Worm (Caenorhabditis elegans) whole organism, early embryonic: ENCODE measurements around the gene T15B12.2.

ENCODE experiments used
- B0310.2 ChIP-seq: sonication (generic microtip); optimal IDR thresholded peaks from 2 replicates; lab custom pipeline; 2016; ENCODE audit warnings: mild to moderate bottlenecking, missing genetic modification characterization, missing compliant biosample characterization
- F13C5.2 ChIP-seq: sonication (generic microtip); optimal IDR thresholded peaks from 2 replicates; lab custom pipeline; 2017; ENCODE audit warnings: mild to moderate bottlenecking, missing genetic modification characterization, inconsistent platforms, missing compliant biosample characterization
- aly-1 ChIP-seq: sonication (generic microtip); optimal IDR thresholded peaks from 2 replicates; lab custom pipeline; 2016; ENCODE audit warnings: missing genetic modification characterization, missing compliant biosample characterization
- ama-1 ChIP-seq: fragments of 150-350 bp; optimal IDR thresholded peaks from 2 replicates; lab custom pipeline; 2014
- ceh-13 ChIP-seq: fragments of 200-800 bp; sonication (Bioruptor generic); optimal IDR thresholded peaks from 2 replicates; lab custom pipeline; 2018; ENCODE audit warnings: mild to moderate bottlenecking, missing genetic modification characterization, missing compliant biosample characterization
- ceh-36 ChIP-seq: sonication (generic microtip); optimal IDR thresholded peaks from 2 replicates; lab custom pipeline; 2016; ENCODE audit warnings: missing genetic modification characterization, inconsistent platforms, missing compliant biosample characterization
- ets-7 ChIP-seq: sonication (generic microtip); optimal IDR thresholded peaks from 2 replicates; lab custom pipeline; 2016; ENCODE audit warnings: missing genotype, missing genetic modification characterization, missing compliant biosample characterization
- flt-1 ChIP-seq: fragments of 200-800 bp; sonication (Bioruptor generic); IDR thresholded peaks from 2 replicates; pipeline ENCODE4 v1.3.6; 2022; ENCODE audit warnings: missing genetic modification characterization, missing compliant biosample characterization
- hmbx-1 ChIP-seq: sonication (generic microtip); optimal IDR thresholded peaks from 2 replicates; lab custom pipeline; 2016; ENCODE audit warnings: mild to moderate bottlenecking, missing genetic modification characterization, missing compliant biosample characterization
- hmg-4 ChIP-seq: fragments of 200-800 bp; sonication (Bioruptor generic); optimal IDR thresholded peaks from 2 replicates; lab custom pipeline; 2018; ENCODE audit warnings: mild to moderate bottlenecking, missing genetic modification characterization, missing compliant biosample characterization
- hnd-1 ChIP-seq: sonication (generic microtip); optimal IDR thresholded peaks from 2 replicates; lab custom pipeline; 2016; ENCODE audit warnings: missing genetic modification characterization, missing compliant biosample characterization
- pes-1 ChIP-seq: fragments of 200-800 bp; sonication (Bioruptor generic); IDR thresholded peaks from 2 replicates; pipeline ENCODE4 v1.3.6; 2022; ENCODE audit warnings: missing genetic modification reagents, missing genetic modification characterization, missing compliant biosample characterization
- scrt-1 ChIP-seq: fragments of 200-800 bp; sonication (Bioruptor generic); IDR thresholded peaks from 2 replicates; pipeline ENCODE4 v1.3.6; 2022; ENCODE audit warnings: missing genetic modification characterization, missing compliant biosample characterization
- sea-1 ChIP-seq: fragments of 200-800 bp; sonication (Bioruptor generic); conservative IDR thresholded peaks from 2 replicates; pipeline ENCODE4 v1.3.6; 2022; ENCODE audit warnings: missing genetic modification characterization, missing compliant biosample characterization
- tbx-11 ChIP-seq: fragments of 200-800 bp; sonication (Bioruptor generic); IDR thresholded peaks from 2 replicates; pipeline ENCODE4 v1.3.6; 2022; ENCODE audit warnings: missing genetic modification characterization, missing compliant biosample characterization
- tbx-37 ChIP-seq: fragments of 200-800 bp; sonication (Bioruptor generic); conservative IDR thresholded peaks from 2 replicates; pipeline ENCODE4 v1.3.6; 2022; ENCODE audit warnings: missing genetic modification reagents, missing genetic modification characterization, missing compliant biosample characterization
- tra-4 ChIP-seq: sonication (generic microtip); optimal IDR thresholded peaks from 2 replicates; lab custom pipeline; 2017; ENCODE audit warnings: missing genetic modification characterization, missing compliant biosample characterization

Gene T15B12.2

DNA sequence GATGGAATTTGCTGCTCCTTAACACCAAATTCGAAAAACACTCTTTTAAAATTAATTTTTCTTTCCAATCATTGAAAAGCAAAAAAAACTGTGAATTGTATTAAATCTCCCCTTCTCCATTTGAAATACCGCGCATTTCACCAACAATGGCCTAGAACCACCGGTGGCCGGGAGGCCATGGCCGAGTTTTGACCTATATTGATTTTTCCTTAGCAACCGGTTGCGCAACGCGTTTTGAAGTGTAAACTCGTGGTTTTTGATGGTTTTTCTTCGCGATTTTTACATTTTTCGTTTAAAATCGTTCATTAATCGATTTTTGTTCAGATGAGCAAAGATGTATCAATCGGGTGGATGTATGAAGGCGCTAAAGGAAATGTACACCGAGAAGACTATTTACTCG lies 6.6 kb upstream of the T15B12.2 start, which contains the start of gene mog-3:
mog-3 (plus strand) TSS at position 319 of the 400 bp plus-strand sequence.
- no peak for TF ChIP-seq hmg-4 (GFP tag; lab: Kevin White, UChicago)
- peak; percentile 63; the same call in 1 of the 2 replicates for TF ChIP-seq pes-1 (GFP tag; lab: Robert Waterston, UW)
- no peak for TF ChIP-seq sea-1 (GFP tag; lab: Robert Waterston, UW)
- TF ChIP-seq F13C5.2: peak; percentile 15
- peak; percentile 9 for TF ChIP-seq tra-4 (tag; lab: Kevin White, UChicago)
- TF ChIP-seq flt-1 (GFP tag; lab: Robert Waterston, UW): 0 out of 2 replicates have a peak, but pooled peaks have one; percentile 37
- TF ChIP-seq scrt-1 (GFP tag; lab: Robert Waterston, UW): no peak
- TF ChIP-seq aly-1 (tag; lab: Kevin White, UChicago): no peak
- TF ChIP-seq ets-7 (tag; lab: Kevin White, UChicago): peak; percentile 4
- TF ChIP-seq hnd-1 (tag; lab: Kevin White, UChicago): no peak
- no peak for TF ChIP-seq hmbx-1 (tag; lab: Kevin White, UChicago)
- no peak for TF ChIP-seq ceh-36
- no peak for TF ChIP-seq B0310.2
- TF ChIP-seq ama-1 (lab: Kevin White, UChicago): no peak
- peak; percentile 22; the same call in 1 of the 2 replicates for TF ChIP-seq tbx-11 (GFP tag; lab: Robert Waterston, UW)
- TF ChIP-seq ceh-13: no peak
- TF ChIP-seq tbx-37: peak; percentile 83

DNA sequence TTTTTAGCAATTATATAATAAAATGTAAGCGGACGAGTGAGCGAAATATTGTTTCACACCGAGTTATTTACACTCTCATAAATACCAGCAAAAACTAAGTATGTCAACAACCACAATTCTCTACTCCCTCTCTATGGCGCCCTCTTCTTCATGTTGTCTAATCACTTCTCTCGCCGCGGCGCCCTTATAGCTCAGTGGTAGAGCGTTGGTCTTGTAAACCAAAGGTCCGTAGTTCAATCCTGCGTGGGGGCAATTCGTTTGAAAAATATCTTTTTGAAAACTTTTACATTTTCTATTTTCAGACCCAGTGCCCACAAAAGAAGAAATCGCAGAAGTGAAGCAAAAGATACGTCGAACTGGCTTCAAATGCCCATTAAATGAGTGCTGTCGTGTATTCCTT lies 4.0 kb upstream of the T15B12.2 start:
- TF ChIP-seq hmg-4 (GFP tag; lab: Kevin White, UChicago) (no peak), scrt-1 (GFP tag; lab: Robert Waterston, UW) (peak; percentile 68; the same call in 1 of the 2 replicates), ets-7 (tag; lab: Kevin White, UChicago) (no peak), ceh-36 (peak; percentile 51), ceh-13 (peak; percentile 9), sea-1 (GFP tag; lab: Robert Waterston, UW) (0 out of 2 replicates have a peak, but pooled peaks have one; percentile 54), hnd-1 (tag; lab: Kevin White, UChicago) (peak; percentile 44), flt-1 (GFP tag; lab: Robert Waterston, UW) (no peak), pes-1 (GFP tag; lab: Robert Waterston, UW) (peak; percentile 81), F13C5.2 (peak; percentile 8), tbx-37 (peak; percentile 72), B0310.2 (no peak)

DNA sequence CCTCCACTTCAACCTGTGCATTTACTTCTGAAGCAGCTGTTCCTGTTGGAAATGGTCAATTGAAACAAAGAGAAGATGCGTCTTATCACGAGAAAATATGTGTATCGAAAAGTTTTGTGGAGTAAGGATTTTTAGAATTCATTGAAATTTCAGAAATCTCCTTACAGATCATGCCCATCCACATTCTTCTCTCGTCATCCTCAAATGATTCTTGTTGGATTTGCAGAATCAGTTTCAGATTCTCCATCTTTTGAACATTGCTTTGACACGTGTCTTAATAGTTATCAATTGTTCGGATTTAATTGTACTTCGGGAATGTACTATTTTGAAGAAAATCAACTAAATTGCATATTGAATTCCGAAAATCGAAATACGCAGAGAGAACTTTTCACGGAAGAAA lies 2.4 kb upstream of the T15B12.2 start:
- no peak for TF ChIP-seq F13C5.2
- no peak for TF ChIP-seq flt-1 (GFP tag; lab: Robert Waterston, UW)
- TF ChIP-seq ceh-13: no peak
- no peak for TF ChIP-seq scrt-1 (GFP tag; lab: Robert Waterston, UW)
- TF ChIP-seq tra-4 (tag; lab: Kevin White, UChicago): no peak

DNA sequence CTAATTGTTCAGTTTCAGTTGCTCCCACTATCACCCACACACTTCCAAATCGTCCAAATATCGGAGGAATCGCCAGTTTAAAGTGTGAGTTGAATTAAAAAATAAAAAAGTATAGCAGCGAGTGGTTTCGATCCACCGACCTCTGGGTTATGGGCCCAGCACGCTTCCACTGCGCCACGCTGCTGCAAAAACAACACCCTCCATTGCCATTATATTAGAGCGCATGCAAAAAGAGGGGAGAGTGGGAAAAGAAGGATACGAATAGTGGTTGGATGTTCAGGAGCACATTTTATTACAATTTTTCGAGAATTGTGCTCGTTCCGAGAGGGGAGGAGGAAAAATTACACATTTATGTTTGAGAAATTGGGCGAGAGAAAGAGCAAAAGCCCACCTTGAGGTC lies 6.8 kb downstream of the T15B12.2 start:
- TF ChIP-seq sea-1 (GFP tag; lab: Robert Waterston, UW) (peak; percentile 94), hnd-1 (tag; lab: Kevin White, UChicago) (peak; percentile 78), ama-1 (lab: Kevin White, UChicago) (no peak), hmg-4 (GFP tag; lab: Kevin White, UChicago) (peak; percentile 97), aly-1 (tag; lab: Kevin White, UChicago) (peak; percentile 92), ceh-13 (peak; percentile 61), pes-1 (GFP tag; lab: Robert Waterston, UW) (peak; percentile 95), ets-7 (tag; lab: Kevin White, UChicago) (peak; percentile 75), B0310.2 (peak; percentile 90), tbx-37 (peak; percentile 93), flt-1 (GFP tag; lab: Robert Waterston, UW) (peak; percentile 95), scrt-1 (GFP tag; lab: Robert Waterston, UW) (peak; percentile 94), F13C5.2 (peak; percentile 79), tbx-11 (GFP tag; lab: Robert Waterston, UW) (peak; percentile 93), hmbx-1 (tag; lab: Kevin White, UChicago) (peak; percentile 47), ceh-36 (peak; percentile 90), tra-4 (tag; lab: Kevin White, UChicago) (peak; percentile 80)

DNA sequence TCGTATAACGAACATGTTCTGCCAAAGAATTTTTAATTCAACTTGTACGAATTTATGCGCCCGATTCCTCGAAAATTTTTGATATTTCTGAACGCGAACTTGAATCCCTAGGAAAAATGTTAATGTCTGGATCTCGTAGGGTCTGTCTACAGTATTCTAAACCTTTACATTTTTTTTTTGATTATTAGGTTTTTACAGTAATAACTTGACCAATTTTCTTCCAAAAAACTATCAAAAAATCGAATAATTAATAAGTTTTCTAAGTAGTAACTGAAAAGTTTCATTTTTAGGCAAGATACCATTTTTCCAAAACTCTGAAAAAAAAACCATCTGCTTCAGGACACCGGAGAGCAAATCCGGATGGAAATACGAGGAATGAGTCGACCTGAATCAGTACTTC lies 7.4 kb downstream of the T15B12.2 start:
- no peak for TF ChIP-seq scrt-1 (GFP tag; lab: Robert Waterston, UW)
- TF ChIP-seq aly-1 (tag; lab: Kevin White, UChicago): no peak
- no peak for TF ChIP-seq sea-1 (GFP tag; lab: Robert Waterston, UW)
- no peak for TF ChIP-seq hmg-4 (GFP tag; lab: Kevin White, UChicago)
- no peak for TF ChIP-seq flt-1 (GFP tag; lab: Robert Waterston, UW)
- no peak for TF ChIP-seq tbx-11 (GFP tag; lab: Robert Waterston, UW)

DNA sequence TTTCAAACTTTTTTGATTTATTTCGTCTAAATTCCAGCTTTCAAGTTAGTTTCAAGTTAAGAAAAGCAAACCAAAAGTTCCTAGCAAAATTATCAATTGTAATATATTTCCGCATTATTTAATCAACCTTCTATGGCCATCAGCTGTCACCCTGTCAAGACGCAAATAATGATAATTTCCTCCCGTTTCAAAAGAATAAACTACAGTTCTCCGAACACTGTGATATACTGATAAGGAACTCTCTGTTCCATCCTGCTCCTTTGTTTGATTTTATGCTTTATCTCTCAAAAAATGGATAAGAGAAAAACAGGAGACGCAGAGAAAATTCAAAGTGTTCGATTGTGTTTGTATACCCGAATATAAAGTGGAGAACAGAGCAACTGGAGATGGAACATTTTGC lies 10.4 kb downstream of the T15B12.2 start:
- TF ChIP-seq flt-1 (GFP tag; lab: Robert Waterston, UW) (no peak), ceh-13 (no peak), scrt-1 (GFP tag; lab: Robert Waterston, UW) (no peak), ama-1 (lab: Kevin White, UChicago) (no peak), tra-4 (tag; lab: Kevin White, UChicago) (no peak), tbx-37 (no peak), F13C5.2 (no peak), aly-1 (tag; lab: Kevin White, UChicago) (no peak), hmg-4 (GFP tag; lab: Kevin White, UChicago) (no peak), B0310.2 (no peak), hnd-1 (tag; lab: Kevin White, UChicago) (no peak), sea-1 (GFP tag; lab: Robert Waterston, UW) (no peak), ceh-36 (no peak)

DNA sequence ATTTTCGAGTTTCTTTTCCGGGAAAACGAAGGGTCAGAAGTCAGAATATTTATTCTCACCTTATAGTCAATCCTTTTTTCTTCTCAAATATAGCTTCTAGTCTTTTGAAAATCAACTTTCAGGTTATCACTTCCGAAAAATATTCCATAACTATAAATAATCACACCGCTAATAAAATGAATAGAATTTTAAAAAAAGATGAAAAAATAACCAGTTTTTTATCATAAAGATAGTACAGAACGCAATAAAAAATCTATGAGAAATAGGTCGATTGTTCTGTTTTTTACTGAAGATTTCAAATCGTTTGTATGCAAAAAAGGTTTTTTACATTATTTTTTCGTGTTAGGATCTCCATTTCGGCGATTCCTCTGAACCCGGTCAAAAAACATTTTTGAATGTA lies 11.5 kb downstream of the T15B12.2 start:
- TF ChIP-seq ceh-36 (no peak), tra-4 (tag; lab: Kevin White, UChicago) (no peak), tbx-11 (GFP tag; lab: Robert Waterston, UW) (no peak), hmbx-1 (tag; lab: Kevin White, UChicago) (no peak), hmg-4 (GFP tag; lab: Kevin White, UChicago) (no peak), B0310.2 (no peak), ama-1 (lab: Kevin White, UChicago) (no peak), pes-1 (GFP tag; lab: Robert Waterston, UW) (no peak), ets-7 (tag; lab: Kevin White, UChicago) (no peak), aly-1 (tag; lab: Kevin White, UChicago) (no peak), F13C5.2 (no peak), ceh-13 (no peak), tbx-37 (no peak), sea-1 (GFP tag; lab: Robert Waterston, UW) (no peak), flt-1 (GFP tag; lab: Robert Waterston, UW) (no peak), hnd-1 (tag; lab: Kevin White, UChicago) (no peak), scrt-1 (GFP tag; lab: Robert Waterston, UW) (no peak)
